Fruit fly (Drosophila melanogaster) whole organism: ENCODE results near the gene pps.

Experiments
- CG8478 ChIP-seq: fragments of >200 bp; optimal IDR thresholded peaks from 2 replicates; lab custom pipeline; 2018; ENCODE audit warnings: inconsistent platforms
- Dll ChIP-seq: fragments of >200 bp; optimal IDR thresholded peaks from 2 replicates; lab custom pipeline; 2017
- EcR ChIP-seq, 2 experiments: fragments of >200 bp; optimal IDR thresholded peaks; 2 replicates each; lab custom pipeline; 2017; ENCODE audit warnings: missing biosample characterization in 2 of 2, missing genetic modification characterization in 2 of 2, missing genetic modification reagents in 2 of 2
- pan ChIP-seq: fragments of >200 bp; optimal IDR thresholded peaks from 2 replicates; lab custom pipeline; 2017
- psq ChIP-seq: fragments of >200 bp; optimal IDR thresholded peaks from 2 replicates; lab custom pipeline; 2017
- usp ChIP-seq: fragments of >200 bp; optimal IDR thresholded peaks from 2 replicates; lab custom pipeline; 2017; ENCODE audit warnings: missing biosample characterization, missing genetic modification characterization, mixed read lengths

Gene pps

dm6 chr3R:12413274-12413958, at the start of gene pps, which contains the start of gene Dip-C:
TSS of gene pps (plus strand) at chr3R:12413828.
TSS of gene Dip-C (minus strand) at chr3R:12413759.
- TF ChIP-seq CG8478 (lab: Kevin White, UChicago): no peak
- TF ChIP-seq pan (lab: Kevin White, UChicago): no peak
- TF ChIP-seq usp: no peak
- TF ChIP-seq Dll (lab: Kevin White, UChicago): no peak
- TF ChIP-seq psq (lab: Kevin White, UChicago): no peak
- no peak for TF ChIP-seq EcR (GFP tag; optimal IDR thresholded peaks at IDR 0.05; lab: Kevin White, UChicago)

DNA sequence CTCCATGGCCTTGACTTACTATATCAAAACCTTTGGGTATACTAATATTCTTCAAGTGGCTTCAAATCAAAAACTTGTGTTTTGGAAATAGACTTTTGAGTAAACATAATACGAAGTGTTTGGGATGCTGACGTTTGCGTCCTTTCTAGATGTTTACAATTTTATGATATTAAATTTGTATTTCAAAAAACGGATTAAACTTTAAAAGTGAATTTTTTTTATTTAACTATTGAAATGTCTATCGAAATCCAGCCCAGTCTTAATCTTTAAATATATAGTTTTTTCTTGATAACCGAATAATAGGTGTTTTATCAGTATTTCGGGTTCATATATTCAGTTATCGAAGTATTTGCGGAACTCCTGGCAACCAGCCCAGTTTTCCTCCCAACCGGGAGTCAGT, 49.0 kb upstream of the pps start, which contains the start of gene Tim17a1:
Gene Tim17a1 (minus strand): TSS at position 101 of the 400 bp plus-strand sequence.
- TF ChIP-seq EcR (GFP tag; optimal IDR thresholded peaks at IDR 0.05; lab: Kevin White, UChicago): no peak
- no peak for TF ChIP-seq psq (lab: Kevin White, UChicago)
- TF ChIP-seq usp: no peak
- TF ChIP-seq CG8478 (lab: Kevin White, UChicago): no peak
- no peak for TF ChIP-seq pan (lab: Kevin White, UChicago)
- TF ChIP-seq Dll (lab: Kevin White, UChicago): no peak

DNA sequence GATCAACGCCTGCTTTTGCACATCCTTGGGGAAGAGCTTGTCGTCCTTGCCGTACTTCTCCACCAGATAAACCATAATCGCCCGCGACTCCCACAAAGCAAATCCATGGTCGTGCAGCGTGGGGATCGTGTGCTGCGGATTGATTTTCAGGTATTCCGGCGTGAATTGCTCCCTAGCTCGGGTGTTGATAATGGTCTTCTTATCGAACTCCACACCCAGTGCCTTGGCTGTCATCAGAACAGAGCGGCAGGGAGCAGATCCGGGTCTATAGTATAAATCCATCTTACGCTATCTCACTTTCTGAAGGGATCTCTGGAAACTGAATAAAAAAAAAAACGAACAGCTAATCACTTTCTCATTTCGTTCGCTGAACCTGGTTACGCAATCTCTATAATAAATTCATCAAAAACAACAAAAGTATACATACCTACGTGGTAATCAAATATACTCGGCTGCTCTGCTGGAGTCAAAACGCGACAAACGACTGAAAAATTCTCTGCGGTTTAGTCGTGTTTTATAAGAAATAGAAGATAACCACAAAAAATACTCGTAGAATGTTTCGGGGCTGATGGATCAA, 48.3 kb upstream of the pps start, which contains the start of gene GstD10:
Gene GstD10 (minus strand): TSS at position 472 of the 577 bp plus-strand sequence.
- TF ChIP-seq usp: no peak
- TF ChIP-seq Dll (lab: Kevin White, UChicago): no peak
- no peak for TF ChIP-seq psq (lab: Kevin White, UChicago)
- no peak for TF ChIP-seq EcR (GFP tag; optimal IDR thresholded peaks at IDR 0.05; lab: Kevin White, UChicago)

dm6 chr3R:12365887-12366286, 47.7 kb upstream of the pps start:
- TF ChIP-seq usp (no peak), EcR (GFP tag; optimal IDR thresholded peaks at IDR 0.05; lab: Kevin White, UChicago) (no peak), CG8478 (lab: Kevin White, UChicago) (no peak), pan (lab: Kevin White, UChicago) (no peak), psq (lab: Kevin White, UChicago) (no peak), Dll (lab: Kevin White, UChicago) (no peak)

DNA sequence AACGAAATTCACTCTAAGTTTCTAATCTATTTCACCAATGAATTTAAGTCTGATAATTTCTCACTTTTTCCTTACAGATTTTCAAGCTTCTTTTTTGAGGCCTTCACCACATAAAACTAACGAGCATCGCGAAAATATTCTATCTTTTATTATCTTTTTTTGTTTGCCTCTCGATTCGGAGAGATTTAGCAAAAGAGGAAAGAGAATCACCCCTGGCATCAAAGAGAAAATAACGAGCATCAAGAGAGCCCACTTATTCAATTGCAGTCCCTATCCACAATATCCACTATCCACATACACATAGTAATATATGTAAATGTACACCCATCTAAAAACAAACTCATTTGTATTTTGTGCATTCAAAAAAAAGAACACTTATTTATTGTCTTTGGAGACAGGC, 46.2 kb upstream of the pps start, which contains the start of gene GstD9:
Gene GstD9 (minus strand): TSS at position 101 of the 400 bp plus-strand sequence.
- no peak for TF ChIP-seq pan (lab: Kevin White, UChicago)
- TF ChIP-seq Dll (lab: Kevin White, UChicago): no peak
- TF ChIP-seq CG8478 (lab: Kevin White, UChicago): no peak
- TF ChIP-seq usp: no peak
- no peak for TF ChIP-seq EcR (GFP tag; optimal IDR thresholded peaks at IDR 0.05; lab: Kevin White, UChicago)
- no peak for TF ChIP-seq psq (lab: Kevin White, UChicago)

DNA sequence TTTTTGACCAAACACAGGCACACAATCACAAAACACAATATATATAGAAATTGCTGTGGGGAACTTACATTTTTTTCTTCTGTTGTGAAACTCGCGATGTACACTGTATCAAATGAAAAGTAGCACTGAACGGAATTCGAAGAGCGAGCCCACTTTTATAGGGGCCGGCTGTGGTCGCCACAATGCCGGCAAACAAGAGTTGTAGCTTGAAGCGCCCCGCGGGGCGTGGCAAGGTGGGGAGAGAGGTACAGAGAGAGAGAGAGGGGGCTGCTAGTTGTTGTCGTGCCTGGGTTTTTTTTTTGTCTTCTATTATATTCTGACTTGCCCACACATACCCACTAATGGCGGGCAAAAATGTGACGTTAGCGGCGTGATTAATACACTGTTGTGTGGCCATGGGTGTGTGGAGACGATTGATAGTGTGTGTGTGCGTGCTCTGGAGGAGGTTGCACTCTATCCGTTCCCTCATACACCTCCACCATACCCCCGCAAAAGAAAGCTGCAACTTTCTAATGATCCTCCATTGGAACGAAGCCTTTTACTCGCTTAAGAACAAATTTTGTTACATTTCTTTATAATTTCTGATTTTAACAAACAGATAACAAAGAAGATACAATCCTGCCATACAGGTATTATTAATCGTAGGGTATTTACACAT, 44.4 kb upstream of the pps start, which contains the start of gene GstD1:
Gene GstD1 (minus strand): TSS at position 134 of the 658 bp plus-strand sequence.
- TF ChIP-seq psq (lab: Kevin White, UChicago) (no peak), usp (no peak), CG8478 (lab: Kevin White, UChicago) (no peak), EcR (GFP tag; optimal IDR thresholded peaks at IDR 0.05; lab: Kevin White, UChicago) (peak in 1 of 2 experiments; percentile 4), pan (lab: Kevin White, UChicago) (no peak), Dll (lab: Kevin White, UChicago) (no peak)

- no peak for TF ChIP-seq usp
- TF ChIP-seq pan (lab: Kevin White, UChicago): no peak
- no peak for TF ChIP-seq EcR (GFP tag; optimal IDR thresholded peaks at IDR 0.05; lab: Kevin White, UChicago)
- no peak for TF ChIP-seq CG8478 (lab: Kevin White, UChicago)
- no peak for TF ChIP-seq psq (lab: Kevin White, UChicago)
- no peak for TF ChIP-seq Dll (lab: Kevin White, UChicago)
Measured at dm6 chr3R:12369793-12370642, 43.6 kb upstream of the pps start.

dm6 chr3R:12370643-12370995, 43.0 kb upstream of the pps start:
- TF ChIP-seq pan (lab: Kevin White, UChicago) (no peak), Dll (lab: Kevin White, UChicago) (no peak), usp (no peak), psq (lab: Kevin White, UChicago) (no peak), CG8478 (lab: Kevin White, UChicago) (no peak), EcR (GFP tag; optimal IDR thresholded peaks at IDR 0.05; lab: Kevin White, UChicago) (peak in 1 of 2 experiments; percentile 64)

- TF ChIP-seq psq (lab: Kevin White, UChicago) (no peak), Dll (lab: Kevin White, UChicago) (no peak), EcR (GFP tag; optimal IDR thresholded peaks at IDR 0.05; lab: Kevin White, UChicago) (no peak), usp (no peak), CG8478 (lab: Kevin White, UChicago) (no peak), pan (lab: Kevin White, UChicago) (no peak)
Measured at dm6 chr3R:12371671-12372070, 42.0 kb upstream of the pps start, which contains the start of gene GstD2. TSS of gene GstD2 (plus strand) at chr3R:12371971.

dm6 chr3R:12372800-12373199, 40.8 kb upstream of the pps start, which contains the start of gene GstD3:
TSS of gene GstD3 (plus strand) at chr3R:12373068.
- TF ChIP-seq Dll (lab: Kevin White, UChicago): no peak
- no peak for TF ChIP-seq pan (lab: Kevin White, UChicago)
- no peak for TF ChIP-seq CG8478 (lab: Kevin White, UChicago)
- TF ChIP-seq psq (lab: Kevin White, UChicago): no peak
- no peak for TF ChIP-seq usp
- TF ChIP-seq EcR (GFP tag; optimal IDR thresholded peaks at IDR 0.05; lab: Kevin White, UChicago): no peak
